Fruit fly (Drosophila melanogaster): Measurements from ENCODE around the gene CG12213.

Gene CG12213

DNA sequence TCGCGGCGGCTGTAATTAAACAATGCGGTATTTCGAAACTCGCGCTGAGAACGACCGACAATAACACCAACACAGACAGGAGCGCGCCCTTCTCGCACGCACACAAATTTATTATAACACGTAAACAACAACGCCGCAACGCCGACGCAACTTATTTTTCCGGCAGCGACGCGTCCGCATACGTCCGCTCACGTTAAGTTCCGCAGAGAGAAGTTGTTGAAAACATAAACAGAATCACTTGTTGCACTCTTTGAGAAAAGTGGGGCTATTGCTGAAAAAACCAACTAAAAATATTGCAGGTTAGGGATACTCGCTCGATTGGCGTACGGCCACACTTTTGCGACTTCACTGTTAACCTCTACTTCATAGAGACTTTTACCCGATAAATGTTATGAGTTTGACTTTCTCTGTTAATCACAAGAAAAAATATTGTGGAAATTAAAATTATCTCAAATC, 18.6 kb downstream of the CG12213 start, which contains the start of gene Cad87A (continued):
- no peak for TF ChIP-seq crp (GFP tag; optimal IDR thresholded peaks at IDR 0.05)
- peak; percentile 57 for TF ChIP-seq CG12299 (tag; optimal IDR thresholded peaks at IDR 0.05)
- no peak for TF ChIP-seq CG30403 (GFP tag; optimal IDR thresholded peaks at IDR 0.05)
- no peak for TF ChIP-seq cad (GFP tag; optimal IDR thresholded peaks at IDR 0.05)
- peak in 1 of 2 experiments; percentile 69 for TF ChIP-seq Eip74EF (GFP tag; optimal IDR thresholded peaks at IDR 0.05)
- no peak for TF ChIP-seq pb (GFP tag; optimal IDR thresholded peaks at IDR 0.05)
- TF ChIP-seq pzg (GFP tag; optimal IDR thresholded peaks at IDR 0.05) = peak; percentile 81
- no peak for TF ChIP-seq h (optimal IDR thresholded peaks at IDR 0.05)
- no peak for TF ChIP-seq sim (GFP tag; IDR thresholded peaks at IDR 0.05)
- TF ChIP-seq CG7963 (GFP tag; IDR thresholded peaks at IDR 0.05; ENCODE audit: partially characterized antibody) = no peak
- TF ChIP-seq D19A (tag; optimal IDR thresholded peaks at IDR 0.05) = peak; percentile 34
- no peak for TF ChIP-seq CG10209 (GFP tag; optimal IDR thresholded peaks at IDR 0.05)
- no peak for TF ChIP-seq Six4 (GFP tag; optimal IDR thresholded peaks at IDR 0.05)
- TF ChIP-seq CG13624 (GFP tag; optimal IDR thresholded peaks at IDR 0.05) = no peak
- TF ChIP-seq repo (GFP tag; optimal IDR thresholded peaks at IDR 0.05) = peak; percentile 58
- TF ChIP-seq inv (GFP tag; IDR thresholded peaks at IDR 0.05; ENCODE audit: partially characterized antibody) = no peak
- no peak for TF ChIP-seq CG18476 (GFP tag; optimal IDR thresholded peaks at IDR 0.05)
- no peak for TF ChIP-seq Hmx (GFP tag; optimal IDR thresholded peaks at IDR 0.05)
- TF ChIP-seq CG15269 (tag; optimal IDR thresholded peaks at IDR 0.05) = no peak
- no peak for TF ChIP-seq zf30C (GFP tag; optimal IDR thresholded peaks at IDR 0.05)
- TF ChIP-seq sr (GFP tag; IDR thresholded peaks at IDR 0.05) = no peak
- TF ChIP-seq phol (tag; optimal IDR thresholded peaks at IDR 0.05) = no peak
- no peak for TF ChIP-seq CG2199 (GFP tag; IDR thresholded peaks at IDR 0.05)
- no peak for TF ChIP-seq btn (GFP tag; optimal IDR thresholded peaks at IDR 0.05)
- TF ChIP-seq sqz (GFP tag; optimal IDR thresholded peaks at IDR 0.05) = peak; percentile 2
- no peak for TF ChIP-seq CG8765 (GFP tag; IDR thresholded peaks at IDR 0.05)
- no peak for TF ChIP-seq CG12942 (GFP tag; optimal IDR thresholded peaks at IDR 0.05)
- TF ChIP-seq CG8281 (tag; optimal IDR thresholded peaks at IDR 0.05) = peak; percentile 7
- TF ChIP-seq CG12219 (GFP tag; optimal IDR thresholded peaks at IDR 0.05) = peak; percentile 9
- TF ChIP-seq Dll (GFP tag; IDR thresholded peaks at IDR 0.05; ENCODE audit: partially characterized antibody) = no peak
- TF ChIP-seq CG10959 (GFP tag; IDR thresholded peaks at IDR 0.05) = no peak
- no peak for TF ChIP-seq seq (GFP tag; IDR thresholded peaks at IDR 0.05)
- no peak for TF ChIP-seq E2f2 (GFP tag; IDR thresholded peaks at IDR 0.05)
- TF ChIP-seq CG4282 (GFP tag; optimal IDR thresholded peaks at IDR 0.05) = no peak
- TF ChIP-seq ems (GFP tag; optimal IDR thresholded peaks at IDR 0.05) = peak; percentile 34
- TF ChIP-seq CG10147 (GFP tag; optimal IDR thresholded peaks at IDR 0.05) = no peak
- no peak for TF ChIP-seq CG15073 (GFP tag; optimal IDR thresholded peaks at IDR 0.05)
- no peak for TF ChIP-seq da (GFP tag; optimal IDR thresholded peaks at IDR 0.05)
- no peak for TF ChIP-seq CG1233 (GFP tag; optimal IDR thresholded peaks at IDR 0.05)
- no peak for TF ChIP-seq CG1529 (GFP tag; optimal IDR thresholded peaks at IDR 0.05)
- no peak for TF ChIP-seq Sry-β (GFP tag; optimal IDR thresholded peaks at IDR 0.05)
- TF ChIP-seq gcm (GFP tag; optimal IDR thresholded peaks at IDR 0.05) = no peak
- no peak for TF ChIP-seq dati (GFP tag; IDR thresholded peaks at IDR 0.05)
- no peak for TF ChIP-seq knrl (GFP tag; IDR thresholded peaks at IDR 0.05; ENCODE audit: partially characterized antibody)
- TF ChIP-seq CG2129 (GFP tag; IDR thresholded peaks at IDR 0.05; ENCODE audit: partially characterized antibody) = no peak
- TF ChIP-seq CG18599 (GFP tag; optimal IDR thresholded peaks at IDR 0.05) = peak; percentile 47
- TF ChIP-seq CG3847 (GFP tag; IDR thresholded peaks at IDR 0.05) = no peak
- TF ChIP-seq lmd (GFP tag; IDR thresholded peaks at IDR 0.05) = no peak
- no peak for TF ChIP-seq al (GFP tag; IDR thresholded peaks at IDR 0.05)
- no peak for TF ChIP-seq dysf (GFP tag; IDR thresholded peaks at IDR 0.05)
- no peak for TF ChIP-seq CG9932 (GFP tag; IDR thresholded peaks at IDR 0.05)
- no peak for TF ChIP-seq gce (GFP tag; IDR thresholded peaks at IDR 0.05)
